Worm (Caenorhabditis elegans) whole organism, L3 larva: ENCODE measurements around the gene math-6.

Source experiments
- R02D3.7 ChIP-seq: fragments of 150-350 bp; optimal IDR thresholded peaks from 2 replicates; lab custom pipeline; 2014; ENCODE audit warnings: missing biosample characterization, missing genetic modification characterization
- ZK546.5 ChIP-seq: sonication (generic microtip); optimal IDR thresholded peaks from 2 replicates; lab custom pipeline; 2017; ENCODE audit warnings: missing biosample characterization, missing genetic modification characterization
- aly-2 ChIP-seq: fragments of 150-350 bp; optimal IDR thresholded peaks from 2 replicates; lab custom pipeline; 2014; ENCODE audit warnings: missing biosample characterization, missing genetic modification characterization
- ama-1 ChIP-seq: fragments of 150-350 bp; optimal IDR thresholded peaks from 2 replicates; lab custom pipeline; 2018
- ceh-16 ChIP-seq: sonication (generic microtip); optimal IDR thresholded peaks from 2 replicates; lab custom pipeline; 2017; ENCODE audit warnings: missing biosample characterization, missing genetic modification characterization
- ceh-28 ChIP-seq: fragments of 150-350 bp; optimal IDR thresholded peaks from 2 replicates; lab custom pipeline; 2014; ENCODE audit warnings: missing biosample characterization, missing genetic modification reagents, missing genetic modification characterization
- ceh-82 ChIP-seq: fragments of 150-350 bp; optimal IDR thresholded peaks from 2 replicates; lab custom pipeline; 2014; ENCODE audit warnings: missing biosample characterization, missing genetic modification characterization
- ceh-9 ChIP-seq: sonication (generic microtip); optimal IDR thresholded peaks from 2 replicates; lab custom pipeline; 2018; ENCODE audit warnings: missing biosample characterization, missing genetic modification characterization
- egl-27 ChIP-seq: sonication (generic microtip); optimal IDR thresholded peaks from 4 replicates; lab custom pipeline; 2017; ENCODE audit warnings: missing biosample characterization, missing genetic modification reagents, missing genetic modification characterization
- egl-5 ChIP-seq: fragments of 150-350 bp; optimal IDR thresholded peaks from 2 replicates; lab custom pipeline; 2017; ENCODE audit warnings: missing biosample characterization, missing genetic modification reagents, missing genetic modification characterization, inconsistent platforms
- elt-1 ChIP-seq: fragments of 150-350 bp; optimal IDR thresholded peaks from 2 replicates; lab custom pipeline; 2014; ENCODE audit warnings: missing biosample characterization, missing genetic modification characterization
- elt-3 ChIP-seq, 3 experiments: fragments of 150-350 bp in 1 of 3; sonication (generic microtip) in 2 of 3; optimal IDR thresholded peaks; 2 replicates in 2 of 3; 4 replicates in 1 of 3; lab custom pipeline; 2014 to 2017; ENCODE audit warnings: missing biosample characterization in 3 of 3, missing genetic modification characterization in 3 of 3
- eor-1 ChIP-seq, 2 experiments: fragments of 150-350 bp; optimal IDR thresholded peaks; 2 replicates each; lab custom pipeline; 2014 to 2018; ENCODE audit warnings: missing biosample characterization in 2 of 2, missing genetic modification characterization in 2 of 2
- fkh-2 ChIP-seq: fragments of 150-350 bp; optimal IDR thresholded peaks from 2 replicates; lab custom pipeline; 2014; ENCODE audit warnings: missing biosample characterization, missing genetic modification reagents, missing genetic modification characterization
- fos-1 ChIP-seq: fragments of 150-350 bp; optimal IDR thresholded peaks from 2 replicates; lab custom pipeline; 2014; ENCODE audit warnings: missing biosample characterization, missing genetic modification characterization
- jun-1 ChIP-seq: fragments of 150-350 bp; optimal IDR thresholded peaks from 2 replicates; lab custom pipeline; 2014; ENCODE audit warnings: missing biosample characterization, missing genetic modification reagents, missing genetic modification characterization
- lsy-12 ChIP-seq: sonication (generic microtip); optimal IDR thresholded peaks from 2 replicates; lab custom pipeline; 2016; ENCODE audit warnings: mild to moderate bottlenecking, missing genetic modification characterization, missing compliant biosample characterization
- mdl-1 ChIP-seq: fragments of 150-350 bp; optimal IDR thresholded peaks from 2 replicates; lab custom pipeline; 2014; ENCODE audit warnings: missing biosample characterization, missing genetic modification characterization
- mml-1 ChIP-seq: fragments of 150-350 bp; sonication (generic microtip); optimal IDR thresholded peaks from 3 replicates; lab custom pipeline; 2014; ENCODE audit warnings: missing biosample characterization, missing genetic modification characterization
- nfya-1 ChIP-seq: sonication (generic microtip); optimal IDR thresholded peaks from 2 replicates; lab custom pipeline; 2017; ENCODE audit warnings: missing genetic modification characterization, mild to moderate bottlenecking, missing compliant biosample characterization, antibody characterized with exemption, moderate library complexity; ENCODE audit not compliant: insufficient read depth
- nhr-11 ChIP-seq: fragments of 150-350 bp; optimal IDR thresholded peaks from 2 replicates; lab custom pipeline; 2014; ENCODE audit warnings: missing biosample characterization, missing genetic modification characterization
- nhr-23 ChIP-seq: fragments of 150-350 bp; optimal IDR thresholded peaks from 2 replicates; lab custom pipeline; 2014; ENCODE audit warnings: missing biosample characterization, missing genetic modification reagents, missing genetic modification characterization
- nhr-237 ChIP-seq: fragments of 150-350 bp; optimal IDR thresholded peaks from 2 replicates; lab custom pipeline; 2014; ENCODE audit warnings: missing biosample characterization, missing genetic modification characterization
- nhr-28 ChIP-seq: fragments of 150-350 bp; optimal IDR thresholded peaks from 2 replicates; lab custom pipeline; 2014; ENCODE audit warnings: missing biosample characterization, missing genetic modification characterization
- nhr-43 ChIP-seq: sonication (generic microtip); optimal IDR thresholded peaks from 2 replicates; lab custom pipeline; 2016; ENCODE audit warnings: mild to moderate bottlenecking, missing genetic modification characterization, missing compliant biosample characterization; ENCODE audit not compliant: poor library complexity, severe bottlenecking
- nhr-76 ChIP-seq: fragments of 150-350 bp; sonication (generic microtip); optimal IDR thresholded peaks from 5 replicates; lab custom pipeline; 2014; ENCODE audit warnings: missing biosample characterization, missing genetic modification characterization
- nhr-77 ChIP-seq: fragments of 150-350 bp; optimal IDR thresholded peaks from 2 replicates; lab custom pipeline; 2014; ENCODE audit warnings: missing biosample characterization, missing genetic modification characterization
- pha-4 ChIP-seq: fragments of 150-350 bp; optimal IDR thresholded peaks from 2 replicates; lab custom pipeline; 2014; ENCODE audit warnings: missing biosample characterization, missing genetic modification reagents, missing genetic modification characterization
- pqm-1 ChIP-seq: fragments of 150-350 bp; optimal IDR thresholded peaks from 2 replicates; lab custom pipeline; 2017; ENCODE audit warnings: missing biosample characterization, missing genetic modification characterization, inconsistent platforms
- snpc-4 ChIP-seq: fragments of 150-350 bp; optimal IDR thresholded peaks from 2 replicates; lab custom pipeline; 2014; ENCODE audit warnings: missing biosample characterization, missing genetic modification characterization
- tbx-2 ChIP-seq: sonication (generic microtip); optimal IDR thresholded peaks from 2 replicates; lab custom pipeline; 2016; ENCODE audit warnings: mild to moderate bottlenecking, missing genetic modification characterization, missing compliant biosample characterization
- unc-39 ChIP-seq: sonication (generic microtip); optimal IDR thresholded peaks from 4 replicates; lab custom pipeline; 2017; ENCODE audit warnings: missing biosample characterization, missing genetic modification characterization
- zag-1 ChIP-seq: fragments of 150-350 bp; optimal IDR thresholded peaks from 2 replicates; lab custom pipeline; 2014; ENCODE audit warnings: missing biosample characterization, missing genetic modification characterization
- ztf-11 ChIP-seq: fragments of 150-350 bp; optimal IDR thresholded peaks from 2 replicates; lab custom pipeline; 2014; ENCODE audit warnings: missing biosample characterization, missing genetic modification characterization
- ztf-4 ChIP-seq: fragments of 150-350 bp; optimal IDR thresholded peaks from 2 replicates; lab custom pipeline; 2014; ENCODE audit warnings: missing biosample characterization, missing genetic modification characterization

The math-6 gene

ce11 chrII:1884635-1885034 lies at the start of gene math-6:
Gene math-6 (minus strand): TSS chrII:1884735.
- TF ChIP-seq ztf-4 (tag; lab: Kevin White, UChicago) (no peak), nhr-11 (tag; lab: Kevin White, UChicago) (no peak), elt-1 (tag; lab: Kevin White, UChicago) (no peak), fkh-2 (tag; lab: Kevin White, UChicago) (no peak), lsy-12 (tag; lab: Kevin White, UChicago) (no peak), nfya-1 (tag; lab: Kevin White, UChicago) (no peak), R02D3.7 (tag; lab: Kevin White, UChicago) (no peak)
- TF ChIP-seq, all 47 proteins: peak for 0

ce11 chrII:1928578-1928977 lies 44.0 kb upstream of the math-6 start:
- no peak for TF ChIP-seq ZK546.5 (tag; lab: Kevin White, UChicago)
- TF ChIP-seq ceh-82 (tag; lab: Kevin White, UChicago): no peak
- TF ChIP-seq ceh-9 (tag; lab: Kevin White, UChicago): no peak
- no peak for TF ChIP-seq ztf-4 (tag; lab: Kevin White, UChicago)
- no peak for TF ChIP-seq ceh-16 (tag; lab: Kevin White, UChicago)
- no peak for TF ChIP-seq lsy-12 (tag; lab: Kevin White, UChicago)
- TF ChIP-seq snpc-4 (tag; lab: Kevin White, UChicago): no peak
- TF ChIP-seq zag-1 (tag; lab: Kevin White, UChicago): no peak
- TF ChIP-seq mml-1 (tag; lab: Kevin White, UChicago): no peak
- TF ChIP-seq nhr-28 (tag; lab: Kevin White, UChicago): no peak

ce11 chrII:1926162-1926561 lies 41.6 kb upstream of the math-6 start, which contains the start of gene F52C6.2:
Gene F52C6.2 (plus strand): TSS chrII:1926462.
- TF ChIP-seq aly-2 (tag; lab: Kevin White, UChicago) (no peak), jun-1 (tag; lab: Kevin White, UChicago) (no peak), mml-1 (tag; lab: Kevin White, UChicago) (no peak), mdl-1 (tag; lab: Kevin White, UChicago) (no peak), nhr-76 (tag; lab: Kevin White, UChicago) (no peak), pqm-1 (tag; lab: Kevin White, UChicago) (no peak), ama-1 (lab: Kevin White, UChicago) (no peak), ceh-16 (tag; lab: Kevin White, UChicago) (no peak), elt-3 (tag; optimal IDR thresholded peaks at IDR 0.05; lab: Kevin White, UChicago) (no peak), nhr-237 (tag; lab: Kevin White, UChicago) (no peak), tbx-2 (tag; lab: Kevin White, UChicago) (no peak)

- TF ChIP-seq ceh-28 (tag; lab: Kevin White, UChicago) (no peak), nhr-28 (tag; lab: Kevin White, UChicago) (no peak), ztf-11 (no peak), unc-39 (tag; lab: Kevin White, UChicago) (no peak), lsy-12 (tag; lab: Kevin White, UChicago) (no peak), tbx-2 (tag; lab: Kevin White, UChicago) (no peak), nhr-77 (no peak), nhr-237 (tag; lab: Kevin White, UChicago) (no peak), ztf-4 (tag; lab: Kevin White, UChicago) (no peak)
Observed at ce11 chrII:1924459-1924858, 39.9 kb upstream of the math-6 start, which contains the start of gene F52C6.3. Gene F52C6.3 (plus strand): TSS chrII:1924759.

ce11 chrII:1922665-1923187 lies 38.2 kb upstream of the math-6 start, which contains the start of the genes bath-2 and F52C6.4:
Gene bath-2 (minus strand): TSS chrII:1922765.
Gene F52C6.4 (plus strand): TSS chrII:1923137.
- no peak for TF ChIP-seq nhr-23 (tag; lab: Kevin White, UChicago)
- TF ChIP-seq ama-1 (lab: Kevin White, UChicago): no peak
- TF ChIP-seq zag-1 (tag; lab: Kevin White, UChicago): no peak
- TF ChIP-seq nhr-43 (tag; lab: Kevin White, UChicago): no peak
- TF ChIP-seq elt-1 (tag; lab: Kevin White, UChicago): no peak
- no peak for TF ChIP-seq eor-1 (tag; optimal IDR thresholded peaks at IDR 0.05; lab: Kevin White, UChicago)
- no peak for TF ChIP-seq mml-1 (tag; lab: Kevin White, UChicago)
- no peak for TF ChIP-seq fos-1
- TF ChIP-seq nhr-11 (tag; lab: Kevin White, UChicago): no peak
- no peak for TF ChIP-seq ztf-11
- TF ChIP-seq pqm-1 (tag; lab: Kevin White, UChicago): no peak
- TF ChIP-seq nhr-237 (tag; lab: Kevin White, UChicago): no peak
- no peak for TF ChIP-seq pha-4 (tag; lab: Kevin White, UChicago)
- TF ChIP-seq ceh-28 (tag; lab: Kevin White, UChicago): no peak
- TF ChIP-seq ceh-16 (tag; lab: Kevin White, UChicago): no peak
- no peak for TF ChIP-seq egl-5 (tag; lab: Kevin White, UChicago)
- TF ChIP-seq egl-27 (tag; lab: Kevin White, UChicago): no peak
- TF ChIP-seq unc-39 (tag; lab: Kevin White, UChicago): no peak
